Worm (Caenorhabditis elegans) whole organism, midembryonic: Measurements from ENCODE around the gene gadr-2.

Experiments
- cog-1 ChIP-seq: sonication (generic microtip); optimal IDR thresholded peaks from 2 replicates; lab custom pipeline; 2016; ENCODE audit warnings: missing genetic modification characterization, missing compliant biosample characterization
- flt-1 ChIP-seq: fragments of 200-800 bp; sonication (Bioruptor generic); IDR thresholded peaks from 2 replicates; pipeline ENCODE4 v1.3.6; 2022; ENCODE audit warnings: missing genetic modification characterization, missing compliant biosample characterization
- klf-2 ChIP-seq: fragments of 200-800 bp; sonication (Bioruptor generic); conservative IDR thresholded peaks from 2 replicates; pipeline ENCODE4 v1.3.6; 2022; ENCODE audit warnings: missing genetic modification reagents, missing genetic modification characterization, missing compliant biosample characterization
- med-1 ChIP-seq: sonication (generic microtip); optimal IDR thresholded peaks from 2 replicates; lab custom pipeline; 2017; ENCODE audit warnings: missing genetic modification characterization, mild to moderate bottlenecking, missing compliant biosample characterization, antibody characterized with exemption, missing genetic modification reagents; ENCODE audit not compliant: insufficient read depth
- ref-1 ChIP-seq: fragments of 200-800 bp; sonication (Bioruptor generic); conservative IDR thresholded peaks from 2 replicates; pipeline ENCODE4 v1.3.6; 2022; ENCODE audit warnings: missing genetic modification reagents, missing genetic modification characterization, missing compliant biosample characterization
- ztf-23 ChIP-seq: fragments of 200-800 bp; sonication (Bioruptor generic); IDR thresholded peaks from 2 replicates; pipeline ENCODE4 v1.3.6; 2022; ENCODE audit warnings: missing genetic modification reagents, missing genetic modification characterization, missing compliant biosample characterization

DNA sequence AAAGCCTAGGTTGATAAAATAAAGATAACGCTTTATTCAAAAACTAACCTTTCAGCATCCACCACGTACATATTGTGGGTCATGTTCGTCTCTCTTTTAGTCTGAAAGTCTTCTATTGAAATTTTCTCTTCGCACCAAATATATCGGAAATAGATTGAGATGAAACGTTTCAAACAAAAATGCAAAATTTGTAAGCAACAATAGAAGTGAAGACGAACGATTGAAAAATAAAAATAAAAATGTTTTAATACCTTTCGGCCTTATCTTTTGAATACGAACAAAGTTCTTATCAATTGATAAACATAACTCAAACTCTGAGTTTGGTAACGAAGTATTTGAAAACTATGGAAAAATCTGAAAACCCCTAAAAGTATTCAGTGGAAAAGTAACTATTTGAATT, 48.1 kb upstream of the gadr-2 start, which contains the start of gene F56H11.2:
- TF ChIP-seq klf-2 (GFP tag; lab: Robert Waterston, UW) (no peak), flt-1 (no peak), cog-1 (tag; lab: Kevin White, UChicago) (no peak), ref-1 (GFP tag; lab: Robert Waterston, UW) (no peak), ztf-23 (GFP tag; lab: Robert Waterston, UW) (no peak), med-1 (no peak)
